Worm (Caenorhabditis elegans) whole organism, L4 larva: ENCODE data around the gene col-183.
A peak's percentile ranks its signal among the peaks of the same experiment; 100 is the strongest.

ENCODE experiments used
- R02D3.7 ChIP-seq: fragments of 150-350 bp; sonication (generic microtip); optimal IDR thresholded peaks from 3 replicates; lab custom pipeline; 2014; ENCODE audit warnings: missing biosample characterization, missing genetic modification characterization
- T26A8.4 ChIP-seq: fragments of 200-800 bp; sonication (Bioruptor generic); IDR thresholded peaks from 2 replicates; pipeline ENCODE4 v1.3.6; 2022; ENCODE audit warnings: missing genetic modification characterization, missing compliant biosample characterization
- Y48G9A.11 ChIP-seq: fragments of 200-800 bp; sonication (Bioruptor generic); IDR thresholded peaks from 2 replicates; pipeline ENCODE4 v1.3.6; 2022; ENCODE audit warnings: missing genetic modification reagents, missing genetic modification characterization, missing compliant biosample characterization
- ZK337.2 ChIP-seq: fragments of 200-800 bp; sonication (Bioruptor generic); IDR thresholded peaks from 2 replicates; pipeline ENCODE4 v1.3.6; 2022; ENCODE audit warnings: missing genetic modification reagents, missing genetic modification characterization, missing compliant biosample characterization
- ceh-28 ChIP-seq: fragments of 150-350 bp; optimal IDR thresholded peaks from 2 replicates; lab custom pipeline; 2014; ENCODE audit warnings: missing biosample characterization, missing genetic modification reagents, missing genetic modification characterization
- daf-8 ChIP-seq: fragments of 200-800 bp; sonication (Bioruptor generic); IDR thresholded peaks from 2 replicates; pipeline ENCODE4 v1.3.6; 2022; ENCODE audit warnings: missing genetic modification characterization, missing compliant biosample characterization
- dpl-1 ChIP-seq: fragments of 150-350 bp; optimal IDR thresholded peaks from 2 replicates; lab custom pipeline; 2014; ENCODE audit warnings: missing biosample characterization, missing genetic modification reagents, missing genetic modification characterization
- egl-27 ChIP-seq: sonication (generic microtip); optimal IDR thresholded peaks from 3 replicates; lab custom pipeline; 2017; ENCODE audit warnings: missing biosample characterization, missing genetic modification reagents, missing genetic modification characterization
- egl-43 ChIP-seq: fragments of 200-800 bp; sonication (Bioruptor generic); IDR thresholded peaks from 2 replicates; pipeline ENCODE4 v1.3.6; 2022; ENCODE audit warnings: missing genetic modification reagents, missing genetic modification characterization, missing compliant biosample characterization
- gei-8 ChIP-seq: fragments of 200-800 bp; sonication (Bioruptor generic); optimal IDR thresholded peaks from 2 replicates; lab custom pipeline; 2018; ENCODE audit warnings: mild to moderate bottlenecking, missing genetic modification characterization, missing compliant biosample characterization
- hif-1 ChIP-seq, 2 experiments: sonication (generic microtip); optimal IDR thresholded peaks; 2 replicates each; lab custom pipeline; 2016 to 2017; ENCODE audit warnings: missing compliant biosample characterization in 2 of 2, missing genetic modification characterization in 2 of 2, missing genetic modification reagents in 2 of 2, missing genotype in 2 of 2, mild to moderate bottlenecking in 1 of 2
- jun-1 ChIP-seq: fragments of 150-350 bp; optimal IDR thresholded peaks from 2 replicates; lab custom pipeline; 2014; ENCODE audit warnings: missing biosample characterization, missing genetic modification reagents, missing genetic modification characterization
- lim-7 ChIP-seq: fragments of 200-800 bp; sonication (Bioruptor generic); IDR thresholded peaks from 2 replicates; pipeline ENCODE4 v1.3.6; 2022; ENCODE audit warnings: missing genetic modification characterization, missing compliant biosample characterization
- lin-15B ChIP-seq: fragments of 150-350 bp; sonication (generic microtip); optimal IDR thresholded peaks from 3 replicates; lab custom pipeline; 2014; ENCODE audit warnings: missing biosample characterization, missing genetic modification characterization
- lin-29 ChIP-seq: fragments of 200-800 bp; sonication (Bioruptor generic); IDR thresholded peaks from 2 replicates; pipeline ENCODE4 v1.3.6; 2022; ENCODE audit warnings: missing genetic modification reagents, missing genetic modification characterization, missing compliant biosample characterization
- lin-39 ChIP-seq: fragments of 150-350 bp; optimal IDR thresholded peaks from 2 replicates; lab custom pipeline; 2014; ENCODE audit warnings: missing biosample characterization, missing genetic modification reagents, missing genetic modification characterization
- mdt-29 ChIP-seq: fragments of 200-800 bp; sonication (Bioruptor generic); IDR thresholded peaks from 2 replicates; pipeline ENCODE4 v1.3.6; 2022; ENCODE audit warnings: missing genetic modification reagents, missing genetic modification characterization, missing compliant biosample characterization
- mep-1 ChIP-seq: fragments of 150-350 bp; sonication (generic microtip); optimal IDR thresholded peaks from 3 replicates; lab custom pipeline; 2014; ENCODE audit warnings: missing biosample characterization, missing genetic modification characterization
- mes-2 ChIP-seq: sonication (generic microtip); optimal IDR thresholded peaks from 2 replicates; lab custom pipeline; 2016; ENCODE audit warnings: missing genotype, mild to moderate bottlenecking, missing genetic modification characterization, missing compliant biosample characterization; ENCODE audit not compliant: poor library complexity, severe bottlenecking
- nhr-111 ChIP-seq: fragments of 200-800 bp; sonication (Bioruptor generic); optimal IDR thresholded peaks from 2 replicates; lab custom pipeline; 2018; ENCODE audit warnings: mild to moderate bottlenecking, missing genetic modification characterization, missing compliant biosample characterization
- nhr-237 ChIP-seq: sonication (generic microtip); optimal IDR thresholded peaks from 2 replicates; lab custom pipeline; 2017; ENCODE audit warnings: missing biosample characterization, missing genetic modification characterization
- nhr-25 ChIP-seq: sonication (generic microtip); optimal IDR thresholded peaks from 2 replicates; lab custom pipeline; 2017; ENCODE audit warnings: missing genetic modification characterization, mild to moderate bottlenecking, missing compliant biosample characterization, antibody characterized with exemption, moderate library complexity, borderline replicate concordance; ENCODE audit not compliant: insufficient read depth
- nhr-41 ChIP-seq: fragments of 200-800 bp; sonication (Bioruptor generic); IDR thresholded peaks from 2 replicates; pipeline ENCODE4 v1.3.6; 2022; ENCODE audit warnings: missing genetic modification reagents, missing genetic modification characterization, missing compliant biosample characterization
- nhr-6 ChIP-seq: fragments of 150-350 bp; optimal IDR thresholded peaks from 2 replicates; lab custom pipeline; 2014; ENCODE audit warnings: missing biosample characterization, missing genetic modification characterization
- nhr-76 ChIP-seq: fragments of 150-350 bp; optimal IDR thresholded peaks from 2 replicates; lab custom pipeline; 2014; ENCODE audit warnings: missing biosample characterization, missing genetic modification characterization
- nhr-77 ChIP-seq: fragments of 150-350 bp; optimal IDR thresholded peaks from 2 replicates; lab custom pipeline; 2014; ENCODE audit warnings: missing biosample characterization, missing genetic modification characterization
- php-3 ChIP-seq: fragments of 200-800 bp; sonication (Bioruptor generic); IDR thresholded peaks from 2 replicates; pipeline ENCODE4 v1.3.6; 2022; ENCODE audit warnings: missing genetic modification reagents, missing genetic modification characterization, missing compliant biosample characterization
- set-16 ChIP-seq: fragments of 200-800 bp; sonication (Bioruptor generic); IDR thresholded peaks from 2 replicates; pipeline ENCODE4 v1.3.6; 2022; ENCODE audit warnings: missing genetic modification reagents, missing genetic modification characterization, missing compliant biosample characterization
- snpc-4 ChIP-seq: fragments of 150-350 bp; optimal IDR thresholded peaks from 2 replicates; lab custom pipeline; 2014; ENCODE audit warnings: missing biosample characterization, missing genetic modification characterization
- unc-62 ChIP-seq, 3 experiments: fragments of 150-350 bp in 1 of 3; sonication (generic microtip); optimal IDR thresholded peaks in 2 of 3; peaks in 1 of 3; 1 replicate in 1 of 3; 2 replicates in 2 of 3; lab custom pipeline; 2014 to 2017; ENCODE audit warnings: missing biosample characterization in 3 of 3, missing genetic modification characterization in 3 of 3, missing genetic modification reagents in 3 of 3, missing genotype in 1 of 3
- zip-11 ChIP-seq: fragments of 200-800 bp; sonication (Bioruptor generic); IDR thresholded peaks from 2 replicates; pipeline ENCODE4 v1.3.6; 2022; ENCODE audit warnings: missing genetic modification characterization, missing compliant biosample characterization
- ztf-11 ChIP-seq: fragments of 150-350 bp; optimal IDR thresholded peaks from 2 replicates; lab custom pipeline; 2014; ENCODE audit warnings: missing biosample characterization, missing genetic modification characterization

col-183 gene

ce11 chrX:13511796-13512195 lies 44.2 kb upstream of the col-183 start (continued):
- TF ChIP-seq nhr-237 (tag; lab: Kevin White, UChicago) (no peak), R02D3.7 (tag; lab: Kevin White, UChicago) (no peak), snpc-4 (tag; lab: Kevin White, UChicago) (no peak), ztf-11 (tag; lab: Kevin White, UChicago) (no peak)

DNA sequence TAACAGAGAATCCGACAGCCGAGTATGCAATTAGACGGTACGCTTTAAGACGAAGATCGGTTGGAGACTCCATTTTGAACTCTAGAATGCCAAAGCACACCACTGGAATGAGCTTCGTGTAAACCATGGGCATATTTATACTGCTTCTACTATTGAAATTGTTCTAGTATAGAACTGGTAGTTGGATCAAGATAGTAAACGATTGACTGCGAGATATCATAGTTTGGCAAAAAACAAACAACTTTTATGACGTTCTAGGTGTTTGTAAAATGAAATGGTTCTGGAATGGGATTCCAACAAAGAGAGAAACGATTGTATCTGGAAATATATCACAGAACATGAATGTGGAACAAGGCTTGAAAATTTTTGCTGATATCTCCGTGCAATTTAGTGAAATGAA lies 43.4 kb upstream of the col-183 start, which contains the start of gene col-185:
Gene col-185, minus strand, starts transcription at position 101 of the 400 bp plus-strand sequence.
- TF ChIP-seq lim-7 (no peak), unc-62 (GFP tag; optimal IDR thresholded peaks at IDR 0.05 in 1 of 2; lab: Kevin White, UChicago) (peak in 1 of 2 experiments; percentile 40), unc-62 (tag; optimal IDR thresholded peaks at IDR 0.05; lab: Kevin White, UChicago) (no peak)

ce11 chrX:13510234-13510837 lies 42.8 kb upstream of the col-183 start:
- TF ChIP-seq egl-43 (peak; percentile 65; the same call in 1 of the 2 replicates), set-16 (peak; percentile 98), daf-8 (GFP tag; lab: Robert Waterston, UW) (no peak)

DNA sequence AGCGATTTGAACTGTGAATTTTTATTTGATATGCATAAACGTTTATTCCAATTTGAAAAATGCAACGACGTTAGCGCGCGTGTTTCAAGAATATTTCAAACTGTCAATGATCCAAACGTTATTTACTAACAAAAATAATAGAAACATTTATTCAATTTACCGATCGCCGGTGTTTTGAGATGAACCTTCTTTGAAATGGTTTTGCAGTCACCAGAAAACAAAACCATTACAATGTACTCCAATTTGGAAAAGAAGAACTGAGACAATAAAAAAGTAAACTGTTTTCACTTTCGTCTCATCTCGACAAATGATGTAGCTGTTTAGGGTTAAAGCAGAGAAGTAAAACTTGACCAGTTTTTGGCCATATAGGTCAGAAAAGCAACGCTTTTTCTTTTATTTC lies 39.7 kb upstream of the col-183 start, which contains the start of gene H06A10.1:
Gene H06A10.1, plus strand, starts transcription at position 301 of the 400 bp plus-strand sequence.
- TF ChIP-seq ceh-28 (tag; lab: Kevin White, UChicago) (no peak), ZK337.2 (GFP tag; lab: Robert Waterston, UW) (no peak), mes-2 (tag; lab: Kevin White, UChicago) (no peak), nhr-77 (no peak), nhr-76 (tag; lab: Kevin White, UChicago) (no peak), nhr-41 (GFP tag; lab: Robert Waterston, UW) (no peak), nhr-25 (tag; lab: Kevin White, UChicago) (no peak), hif-1 (tag; optimal IDR thresholded peaks at IDR 0.05; lab: Kevin White, UChicago) (no peak), lin-29 (GFP tag; lab: Robert Waterston, UW) (no peak), nhr-111 (GFP tag; lab: Kevin White, UChicago) (no peak), lim-7 (no peak), lin-15B (tag; lab: Kevin White, UChicago) (no peak), dpl-1 (GFP tag; lab: Kevin White, UChicago) (no peak), gei-8 (no peak), T26A8.4 (GFP tag; lab: Robert Waterston, UW) (no peak), egl-27 (tag; lab: Kevin White, UChicago) (no peak), zip-11 (GFP tag; lab: Robert Waterston, UW) (no peak), lin-39 (no peak), egl-43 (no peak), nhr-6 (tag; lab: Kevin White, UChicago) (no peak)

DNA sequence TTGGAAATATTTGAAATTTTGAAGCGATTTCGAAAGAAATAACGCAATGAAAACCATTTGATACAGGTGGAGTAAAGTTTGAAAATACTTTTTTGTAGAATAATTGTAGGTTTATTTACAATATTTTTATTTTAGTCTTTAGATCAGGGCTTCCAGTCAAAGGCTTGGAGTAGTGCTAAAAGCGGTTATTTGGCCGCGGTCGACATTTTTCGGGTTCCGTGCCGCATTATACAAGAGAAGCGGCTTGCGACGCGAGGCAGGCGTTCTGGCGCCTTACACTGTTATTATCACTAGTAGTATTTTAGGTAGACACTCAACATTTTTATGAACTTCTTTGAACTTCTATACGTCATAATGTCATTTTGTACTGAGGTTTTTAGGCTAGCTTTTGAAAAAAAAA lies 38.9 kb upstream of the col-183 start:
- TF ChIP-seq php-3 (no peak), mdt-29 (GFP tag; lab: Robert Waterston, UW) (no peak), Y48G9A.11 (GFP tag; lab: Robert Waterston, UW) (no peak), mep-1 (tag; lab: Kevin White, UChicago) (no peak), jun-1 (tag; lab: Kevin White, UChicago) (no peak)
